Fruit fly (Drosophila melanogaster) whole organism, embryonic: Measurements from ENCODE around the gene CG7509.

ENCODE experiments used
- CG18599 ChIP-seq: fragments of 200-800 bp; sonication (Bioruptor generic); optimal IDR thresholded peaks from 3 replicates; lab custom pipeline; 2017; ENCODE audit warnings: missing biosample characterization, missing genetic modification characterization, mild to moderate bottlenecking, moderate library complexity, missing genetic modification reagents
- CG3847 ChIP-seq: fragments of 200-800 bp; sonication (Bioruptor generic); IDR thresholded peaks from 2 replicates; pipeline ENCODE4 v1.3.6; 2022; ENCODE audit warnings: missing biosample characterization, missing genetic modification characterization
- CoRest ChIP-seq: fragments of 200-800 bp; sonication (Bioruptor generic); optimal IDR thresholded peaks from 3 replicates; lab custom pipeline; 2018; ENCODE audit warnings: missing biosample characterization, mild to moderate bottlenecking, missing genetic modification characterization, moderate library complexity
- Dref ChIP-seq: fragments of 200-800 bp; sonication (Bioruptor generic); IDR thresholded peaks from 2 replicates; pipeline ENCODE4 v1.3.6; 2022; ENCODE audit warnings: missing biosample characterization, missing genetic modification characterization
- Hr78 ChIP-seq, 2 experiments: fragments of 200-800 bp in 1 of 2; fragments of >200 bp in 1 of 2; sonication (Bioruptor generic) in 1 of 2; optimal IDR thresholded peaks; 2 replicates each; lab custom pipeline; 2017 to 2019; ENCODE audit warnings: missing biosample characterization in 2 of 2, missing genetic modification characterization in 2 of 2, mild to moderate bottlenecking in 1 of 2, moderate library complexity in 1 of 2
- br ChIP-seq: fragments of >200 bp; optimal IDR thresholded peaks from 2 replicates; lab custom pipeline; 2017
- dimm ChIP-seq: fragments of 200-800 bp; sonication (Bioruptor generic); IDR thresholded peaks from 2 replicates; pipeline ENCODE4 v1.3.6; 2022; ENCODE audit warnings: missing biosample characterization, missing genetic modification characterization
- gfzf ChIP-seq: fragments of 200-800 bp; sonication (Bioruptor generic); optimal IDR thresholded peaks from 2 replicates; lab custom pipeline; 2016; ENCODE audit warnings: missing biosample characterization, mild to moderate bottlenecking, missing genetic modification characterization, moderate library complexity
- hkb ChIP-seq, 2 experiments: fragments of 200-800 bp in 1 of 2; fragments of >200 bp in 1 of 2; sonication (Bioruptor generic) in 1 of 2; IDR thresholded peaks in 1 of 2; optimal IDR thresholded peaks in 1 of 2; 2 replicates each; pipeline versions ENCODE4 v1.3.6 to Lab custom; 2017 to 2022; ENCODE audit warnings: missing biosample characterization in 1 of 2, missing genetic modification characterization in 1 of 2
- mam ChIP-seq: fragments of 200-800 bp; sonication (Bioruptor generic); optimal IDR thresholded peaks from 3 replicates; lab custom pipeline; 2016; ENCODE audit warnings: missing biosample characterization, missing genetic modification characterization
- psq ChIP-seq: fragments of 200-800 bp; sonication (Bioruptor generic); optimal IDR thresholded peaks from 2 replicates; lab custom pipeline; 2017; ENCODE audit warnings: missing biosample characterization, missing genetic modification characterization

dm6 chr3L:4800641-4801040 lies 4.4 kb downstream of the CG7509 start:
- no peak for TF ChIP-seq CoRest (tag; lab: Kevin White, UChicago)
- no peak for TF ChIP-seq CG3847 (GFP tag; lab: Robert Waterston, UW)
- no peak for TF ChIP-seq Dref (GFP tag; lab: Robert Waterston, UW)
- no peak for TF ChIP-seq mam (GFP tag; lab: Kevin White, UChicago)
- TF ChIP-seq dimm (GFP tag; lab: Robert Waterston, UW), result no peak
- TF ChIP-seq psq (GFP tag; lab: Kevin White, UChicago), result no peak
- TF ChIP-seq Hr78 (GFP tag; optimal IDR thresholded peaks at IDR 0.05; lab: Kevin White, UChicago), result no peak
- no peak for TF ChIP-seq hkb (optimal IDR thresholded peaks at IDR 0.05; lab: Kevin White, UChicago)
- TF ChIP-seq hkb (GFP tag; IDR thresholded peaks at IDR 0.05; lab: Robert Waterston, UW), result no peak
- TF ChIP-seq br (lab: Kevin White, UChicago), result no peak
- TF ChIP-seq gfzf, result no peak
- no peak for TF ChIP-seq CG18599
